Fruit fly (Drosophila melanogaster): Measurements from ENCODE around the gene Ge-1.
A peak's percentile ranks its signal among the peaks of the same experiment; 100 is the strongest.

Gene Ge-1

DNA sequence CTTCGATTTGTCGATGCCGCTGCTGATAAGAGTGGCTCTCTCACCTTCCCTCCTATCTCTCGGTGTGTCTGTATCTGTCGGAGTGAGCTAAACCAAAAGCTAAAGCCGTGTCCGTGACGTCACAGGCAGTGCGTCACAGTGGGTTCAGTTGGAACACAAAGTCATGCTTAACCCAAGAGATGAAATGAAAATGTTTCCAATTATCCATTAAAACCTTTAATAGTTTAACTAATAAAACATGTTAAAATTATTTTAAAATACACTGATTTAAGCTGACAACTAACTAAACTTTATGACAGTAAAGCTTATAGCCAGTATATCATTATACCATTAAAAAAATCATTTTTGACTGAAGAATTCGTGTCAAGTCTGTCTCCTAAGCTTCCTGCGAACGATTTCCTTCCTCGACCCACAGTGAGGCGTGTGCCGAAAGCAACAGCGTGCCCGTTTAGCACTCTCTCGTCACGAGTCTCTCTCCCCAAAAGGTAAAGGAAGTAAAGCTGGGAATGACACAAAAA lies 12.4 kb upstream of the Ge-1 start, which contains the start of gene Idua (continued):
- TF ChIP-seq Lhr (GFP tag; optimal IDR thresholded peaks at IDR 0.05) (no peak), fd96Cb (tag; optimal IDR thresholded peaks at IDR 0.05) (peak; percentile 71), tap (tag; optimal IDR thresholded peaks at IDR 0.05) (no peak), sc (optimal IDR thresholded peaks at IDR 0.05) (no peak), sc (GFP tag; optimal IDR thresholded peaks at IDR 0.05) (peak; percentile 17), caup (GFP tag; optimal IDR thresholded peaks at IDR 0.05; ENCODE audit: severe bottlenecking) (no peak), HLHmδ (GFP tag; optimal IDR thresholded peaks at IDR 0.05) (no peak), CG9817 (tag; optimal IDR thresholded peaks at IDR 0.05) (peak; percentile 59), CG3407 (GFP tag; optimal IDR thresholded peaks at IDR 0.05) (peak; percentile 35), BEAF-32 (GFP tag; optimal IDR thresholded peaks at IDR 0.05) (no peak), Atf3 (GFP tag; optimal IDR thresholded peaks at IDR 0.05) (peak; percentile 36), CG13123 (GFP tag; optimal IDR thresholded peaks at IDR 0.05) (no peak), CG13424 (tag; optimal IDR thresholded peaks at IDR 0.05) (peak; percentile 85), ci (GFP tag; IDR thresholded peaks at IDR 0.05) (peak; percentile 61; the same call in 1 of the 3 replicates), zfh1 (GFP tag; IDR thresholded peaks at IDR 0.05) (no peak), CG17361 (GFP tag; IDR thresholded peaks at IDR 0.05) (no peak), dati (GFP tag; IDR thresholded peaks at IDR 0.05) (no peak), bab2 (GFP tag; optimal IDR thresholded peaks at IDR 0.05) (peak; percentile 34), ab (GFP tag; optimal IDR thresholded peaks at IDR 0.05) (no peak), dimm (GFP tag; IDR thresholded peaks at IDR 0.05) (no peak), ind (GFP tag; optimal IDR thresholded peaks at IDR 0.05) (peak; percentile 61), odd (GFP tag; optimal IDR thresholded peaks at IDR 0.05) (peak; percentile 80), Gug (GFP tag; IDR thresholded peaks at IDR 0.05) (peak; percentile 69), grau (tag; optimal IDR thresholded peaks at IDR 0.05) (peak; percentile 83), ap (GFP tag; IDR thresholded peaks at IDR 0.05) (no peak), zen2 (GFP tag; IDR thresholded peaks at IDR 0.05; ENCODE audit: partially characterized antibody) (no peak), Rfx (GFP tag; IDR thresholded peaks at IDR 0.05) (peak; percentile 70; the same call in 1 of the 2 replicates), CG6854 (GFP tag; optimal IDR thresholded peaks at IDR 0.05) (peak; percentile 82), HLH3B (GFP tag; IDR thresholded peaks at IDR 0.05) (peak; percentile 60), al (GFP tag; IDR thresholded peaks at IDR 0.05) (peak; percentile 39; the same call in 1 of the 2 replicates)

DNA sequence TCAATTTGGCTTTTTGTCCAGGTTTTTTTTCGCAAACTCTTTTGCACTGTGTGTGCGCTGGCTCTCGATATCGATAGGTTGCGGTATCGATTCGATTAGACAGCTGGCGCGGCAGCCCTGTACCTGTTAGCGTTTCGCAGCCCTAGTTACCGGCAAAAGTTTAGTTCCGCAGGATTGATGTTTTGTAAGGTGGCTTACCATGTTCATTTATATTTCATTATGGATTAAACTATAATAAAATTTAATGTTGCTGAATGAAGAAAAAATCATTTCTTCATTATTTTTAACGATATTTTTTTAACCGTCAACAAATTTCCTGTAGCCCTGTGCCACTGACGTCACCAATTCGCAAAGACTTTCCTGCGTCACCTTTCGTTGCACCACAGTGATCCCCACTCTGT lies 5.9 kb upstream of the Ge-1 start, which contains the start of gene Reps:
Reps (minus strand) TSS at position 84 of the 401 bp plus-strand sequence.
- peak; percentile 96 for TF ChIP-seq HmgD (GFP tag; optimal IDR thresholded peaks at IDR 0.05)
- TF ChIP-seq bigmax (GFP tag; optimal IDR thresholded peaks at IDR 0.05) = peak; percentile 62
- peak; percentile 82 for TF ChIP-seq CG7745 (tag; optimal IDR thresholded peaks at IDR 0.05)
- TF ChIP-seq abd-A (tag; optimal IDR thresholded peaks at IDR 0.05) = no peak
- TF ChIP-seq CG11723 (GFP tag; optimal IDR thresholded peaks at IDR 0.05) = peak; percentile 97
- TF ChIP-seq D (optimal IDR thresholded peaks at IDR 0.05) = no peak
- TF ChIP-seq D (GFP tag; optimal IDR thresholded peaks at IDR 0.05) = peak; percentile 99
- peak; percentile 74 for TF ChIP-seq HLH4C (GFP tag; IDR thresholded peaks at IDR 0.05; ENCODE audit: partially characterized antibody)
- peak; percentile 98 for TF ChIP-seq danr (GFP tag; IDR thresholded peaks at IDR 0.05)
- TF ChIP-seq Hmr (GFP tag; optimal IDR thresholded peaks at IDR 0.05) = peak; percentile 98
- peak; percentile 99 for TF ChIP-seq CG10979 (tag; optimal IDR thresholded peaks at IDR 0.05)
- peak; percentile 94 for TF ChIP-seq kah (GFP tag; optimal IDR thresholded peaks at IDR 0.05)
- peak; percentile 99 for TF ChIP-seq ind (GFP tag; optimal IDR thresholded peaks at IDR 0.05)
- TF ChIP-seq nerfin-2 (GFP tag; IDR thresholded peaks at IDR 0.05; ENCODE audit: partially characterized antibody) = peak; percentile 68
- TF ChIP-seq gcm2 (GFP tag; optimal IDR thresholded peaks at IDR 0.05) = peak; percentile 95
- peak; percentile 100 for TF ChIP-seq CG4404 (GFP tag; IDR thresholded peaks at IDR 0.05)
- TF ChIP-seq CG2678 (tag; optimal IDR thresholded peaks at IDR 0.05) = peak; percentile 98
- peak; percentile 98 for TF ChIP-seq NC2β (GFP tag; optimal IDR thresholded peaks at IDR 0.05)
- TF ChIP-seq Lim3 (GFP tag; IDR thresholded peaks at IDR 0.05) = peak; percentile 96
- TF ChIP-seq CG17328 (GFP tag; IDR thresholded peaks at IDR 0.05) = peak; percentile 99
- TF ChIP-seq slbo (GFP tag; IDR thresholded peaks at IDR 0.05) = peak; percentile 99
- TF ChIP-seq dan (GFP tag; IDR thresholded peaks at IDR 0.05) = peak; percentile 98
- TF ChIP-seq org-1 (GFP tag; optimal IDR thresholded peaks at IDR 0.05) = peak; percentile 95

Measured in whole organism, embryonic.